Worm (Caenorhabditis elegans) whole organism, L3 larva: Measurements from ENCODE around the gene srj-54.

Experiments
- aly-2 ChIP-seq: fragments of 150-350 bp; optimal IDR thresholded peaks from 2 replicates; lab custom pipeline; 2014; ENCODE audit warnings: missing biosample characterization, missing genetic modification characterization
- eor-1 ChIP-seq, 2 experiments: fragments of 150-350 bp; optimal IDR thresholded peaks; 2 replicates each; lab custom pipeline; 2014 to 2018; ENCODE audit warnings: missing biosample characterization in 2 of 2, missing genetic modification characterization in 2 of 2
- hmg-11 ChIP-seq: sonication (generic microtip); optimal IDR thresholded peaks from 2 replicates; lab custom pipeline; 2016; ENCODE audit warnings: missing genetic modification characterization, missing compliant biosample characterization
- lin-15B ChIP-seq: fragments of 150-350 bp; optimal IDR thresholded peaks from 2 replicates; lab custom pipeline; 2014; ENCODE audit warnings: missing biosample characterization, missing genetic modification characterization
- nhr-11 ChIP-seq: fragments of 150-350 bp; optimal IDR thresholded peaks from 2 replicates; lab custom pipeline; 2014; ENCODE audit warnings: missing biosample characterization, missing genetic modification characterization
- skn-1 ChIP-seq: fragments of 150-350 bp; optimal IDR thresholded peaks from 2 replicates; lab custom pipeline; 2014; ENCODE audit warnings: missing biosample characterization, missing genetic modification characterization
- snpc-4 ChIP-seq: fragments of 150-350 bp; optimal IDR thresholded peaks from 2 replicates; lab custom pipeline; 2014; ENCODE audit warnings: missing biosample characterization, missing genetic modification characterization
- unc-62 ChIP-seq: fragments of 150-350 bp; sonication (generic microtip); optimal IDR thresholded peaks from 4 replicates; lab custom pipeline; 2014; ENCODE audit warnings: missing biosample characterization, missing genetic modification reagents, missing genetic modification characterization
- ztf-11 ChIP-seq: fragments of 150-350 bp; optimal IDR thresholded peaks from 2 replicates; lab custom pipeline; 2014; ENCODE audit warnings: missing biosample characterization, missing genetic modification characterization
- ztf-4 ChIP-seq: fragments of 150-350 bp; optimal IDR thresholded peaks from 2 replicates; lab custom pipeline; 2014; ENCODE audit warnings: missing biosample characterization, missing genetic modification characterization

DNA sequence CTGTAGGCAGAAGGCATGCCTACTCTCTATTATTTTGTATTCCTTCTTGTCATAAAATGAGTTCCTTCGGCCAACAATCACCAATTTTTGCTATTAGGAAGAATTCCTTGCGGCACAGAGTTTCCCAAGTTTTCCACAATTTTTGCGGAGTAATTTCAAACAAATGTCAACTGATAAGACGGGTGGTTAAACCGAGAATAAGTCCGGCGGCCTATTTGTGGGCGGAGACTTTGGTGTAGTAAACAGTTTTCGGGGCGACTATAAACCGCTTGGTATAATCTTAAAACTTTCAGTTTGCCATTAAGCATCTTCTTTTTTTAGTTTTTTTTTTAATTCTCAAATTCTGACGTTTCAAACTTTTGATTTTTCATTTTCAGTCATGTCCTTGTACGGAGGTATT lies 21.4 kb upstream of the srj-54 start, which contains the start of gene ifc-1:
- no peak for TF ChIP-seq nhr-11 (tag; lab: Kevin White, UChicago)
- TF ChIP-seq hmg-11 (tag; lab: Kevin White, UChicago), result no peak
- no peak for TF ChIP-seq snpc-4
- no peak for TF ChIP-seq aly-2
- TF ChIP-seq unc-62, result no peak
- no peak for TF ChIP-seq eor-1 (tag; optimal IDR thresholded peaks at IDR 0.05; lab: Kevin White, UChicago)
- TF ChIP-seq ztf-4 (tag; lab: Kevin White, UChicago), result no peak
- no peak for TF ChIP-seq ztf-11 (tag; lab: Kevin White, UChicago)
- no peak for TF ChIP-seq lin-15B (tag; lab: Kevin White, UChicago)
- no peak for TF ChIP-seq skn-1
